Worm (Caenorhabditis elegans): ENCODE results near the gene K10C2.7.
A peak's percentile ranks its signal among the peaks of the same experiment; 100 is the strongest.

Gene K10C2.7

ce11 chrX:6405905-6406304 is 37.4 kb downstream of the K10C2.7 start:
- TF ChIP-seq nhr-6 (tag; optimal IDR thresholded peaks at IDR 0.05) (no peak), alr-1 (tag; optimal IDR thresholded peaks at IDR 0.05) (no peak), lin-13 (GFP tag; optimal IDR thresholded peaks at IDR 0.05) (no peak), gmeb-1 (tag; optimal IDR thresholded peaks at IDR 0.05) (no peak), snpc-4 (tag; optimal IDR thresholded peaks at IDR 0.05) (no peak), nhr-129 (tag; optimal IDR thresholded peaks at IDR 0.05) (no peak), nhr-11 (tag; optimal IDR thresholded peaks at IDR 0.05) (no peak), mab-5 (tag; optimal IDR thresholded peaks at IDR 0.05) (no peak), lsy-2 (tag; optimal IDR thresholded peaks at IDR 0.05) (no peak), sma-9 (GFP tag; optimal IDR thresholded peaks at IDR 0.05) (no peak), sma-9 (tag; optimal IDR thresholded peaks at IDR 0.05) (no peak), lin-11 (tag; optimal IDR thresholded peaks at IDR 0.05) (no peak)

DNA sequence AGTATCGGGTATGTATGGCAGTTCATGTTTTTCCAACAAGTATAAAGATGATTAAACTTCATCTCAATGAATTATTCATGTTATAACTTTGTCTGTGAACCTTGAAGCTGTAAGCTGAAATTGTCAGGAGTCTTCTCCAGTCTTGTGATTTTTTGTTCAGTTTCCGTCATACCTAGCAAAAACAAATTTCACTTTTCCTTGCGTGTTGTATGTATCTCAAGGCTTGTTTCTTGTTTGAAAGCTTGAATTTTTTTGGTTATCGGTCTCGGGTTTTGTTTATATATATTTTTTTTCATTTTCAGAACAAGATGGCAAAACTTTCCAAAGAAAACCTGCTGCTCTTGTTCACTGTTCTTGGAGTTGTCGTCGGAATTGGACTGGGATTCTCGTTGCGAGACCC is 40.2 kb downstream of the K10C2.7 start, which contains the start of gene glt-4:
Gene glt-4, plus strand, starts transcription at position 301 of the 400 bp plus-strand sequence.
- TF ChIP-seq elt-1 (tag; optimal IDR thresholded peaks at IDR 0.05) (no peak), dmd-4 (tag; optimal IDR thresholded peaks at IDR 0.05) (no peak), blmp-1 (tag; optimal IDR thresholded peaks at IDR 0.05; ENCODE audit: insufficient read depth) (no peak), ztf-1 (GFP tag; conservative IDR thresholded peaks at IDR 0.05) (no peak), unc-62 (GFP tag; optimal IDR thresholded peaks at IDR 0.05) (no peak), unc-55 (GFP tag; optimal IDR thresholded peaks at IDR 0.05) (no peak), Y55F3AM.14 (GFP tag; optimal IDR thresholded peaks at IDR 0.05) (no peak), mbf-1 (tag; optimal IDR thresholded peaks at IDR 0.05) (no peak), nhr-25 (tag; optimal IDR thresholded peaks at IDR 0.05) (no peak), egl-27 (tag; optimal IDR thresholded peaks at IDR 0.05) (no peak), zag-1 (tag; optimal IDR thresholded peaks at IDR 0.05) (no peak), nhr-10 (tag; optimal IDR thresholded peaks at IDR 0.05) (no peak), R02D3.7 (tag; optimal IDR thresholded peaks at IDR 0.05) (no peak), nhr-11 (tag; optimal IDR thresholded peaks at IDR 0.05) (no peak)

- TF ChIP-seq alr-1 (tag; optimal IDR thresholded peaks at IDR 0.05), result no peak
- TF ChIP-seq F13H6.1 (tag; optimal IDR thresholded peaks at IDR 0.05), result peak; percentile 6
- TF ChIP-seq C34F6.9 (tag; optimal IDR thresholded peaks at IDR 0.05), result peak; percentile 8
- no peak for TF ChIP-seq lin-13 (GFP tag; optimal IDR thresholded peaks at IDR 0.05)
- TF ChIP-seq lsy-2 (tag; optimal IDR thresholded peaks at IDR 0.05), result peak in 1 of 2 experiments; percentile 5
Measured at ce11 chrX:6399450-6399849, 43.8 kb downstream of the K10C2.7 start.
